Worm (Caenorhabditis elegans): ENCODE data around the gene lgc-17.
A peak's percentile ranks its signal among the peaks of the same experiment; 100 is the strongest.

The lgc-17 gene

ce11 chrX:12171631-12172348, 50.4 kb downstream of the lgc-17 start, which contains the start of gene F57G12.1 (continued):
- no peak for TF ChIP-seq tbx-9 (tag; optimal IDR thresholded peaks at IDR 0.05; ENCODE audit: borderline replicate concordance)
- TF ChIP-seq nhr-90 (tag; optimal IDR thresholded peaks at IDR 0.05) = no peak
- peak; percentile 89 for TF ChIP-seq egrh-3 (GFP tag; IDR thresholded peaks at IDR 0.05)
- TF ChIP-seq lag-1 (GFP tag; IDR thresholded peaks at IDR 0.05) = no peak
- TF ChIP-seq xnd-1 (tag; optimal IDR thresholded peaks at IDR 0.05) = no peak
- no peak for TF ChIP-seq cebp-2 (GFP tag; IDR thresholded peaks at IDR 0.05)
- no peak for TF ChIP-seq aptf-3 (GFP tag; IDR thresholded peaks at IDR 0.05)
- no peak for TF ChIP-seq F39B2.1 (GFP tag; IDR thresholded peaks at IDR 0.05)
- no peak for TF ChIP-seq ama-1 (optimal IDR thresholded peaks at IDR 0.05)
- no peak for TF ChIP-seq ama-1 (GFP tag; optimal IDR thresholded peaks at IDR 0.05)
- peak; percentile 34 for TF ChIP-seq lin-40 (tag; optimal IDR thresholded peaks at IDR 0.05)
- no peak for TF ChIP-seq Y95B8A.8 (GFP tag; IDR thresholded peaks at IDR 0.05)
- TF ChIP-seq nfyb-1 (GFP tag; IDR thresholded peaks at IDR 0.05) = no peak; the same call in 1 of the 2 replicates
- no peak for TF ChIP-seq dpff-1 (tag; optimal IDR thresholded peaks at IDR 0.05)
- no peak for TF ChIP-seq hlh-26 (GFP tag; conservative IDR thresholded peaks at IDR 0.05)
- no peak for TF ChIP-seq F33H1.4 (GFP tag; IDR thresholded peaks at IDR 0.05)
- no peak for TF ChIP-seq F55B11.4 (tag; optimal IDR thresholded peaks at IDR 0.05; ENCODE audit: borderline replicate concordance, insufficient read depth)
- TF ChIP-seq tbp1 (GFP tag; optimal IDR thresholded peaks at IDR 0.05) = peak; percentile 46
- no peak for TF ChIP-seq lin-26 (GFP tag; IDR thresholded peaks at IDR 0.05)
- 0 out of 2 replicates have a peak, but pooled peaks have one; percentile 47 for TF ChIP-seq pbrm-1 (GFP tag; IDR thresholded peaks at IDR 0.05)
- TF ChIP-seq Y79H2A.3 (GFP tag; conservative IDR thresholded peaks at IDR 0.05) = no peak
- no peak for TF ChIP-seq ceh-91 (GFP tag; IDR thresholded peaks at IDR 0.05)
- peak; percentile 16 for TF ChIP-seq ztf-26 (tag; optimal IDR thresholded peaks at IDR 0.05)
- TF ChIP-seq B0336.3 (GFP tag; IDR thresholded peaks at IDR 0.05) = peak; percentile 58; the same call in 1 of the 2 replicates
- TF ChIP-seq mes-4 (tag; optimal IDR thresholded peaks at IDR 0.05) = no peak
- no peak for TF ChIP-seq nfya-2 (GFP tag; IDR thresholded peaks at IDR 0.05)
- no peak for TF ChIP-seq Y53F4B.3 (GFP tag; IDR thresholded peaks at IDR 0.05)
- TF ChIP-seq madf-6 (GFP tag; IDR thresholded peaks at IDR 0.05) = no peak
- TF ChIP-seq bed-1 (GFP tag; IDR thresholded peaks at IDR 0.05) = no peak
- TF ChIP-seq K12H6.12 (tag; optimal IDR thresholded peaks at IDR 0.05) = peak; percentile 91
- no peak for TF ChIP-seq F22D6.2 (tag; optimal IDR thresholded peaks at IDR 0.05)
- peak; percentile 60 for TF ChIP-seq attf-5 (GFP tag; optimal IDR thresholded peaks at IDR 0.05)
- no peak for TF ChIP-seq B0035.1 (tag; optimal IDR thresholded peaks at IDR 0.05)
- no peak for TF ChIP-seq mxl-1 (tag; optimal IDR thresholded peaks at IDR 0.05)
- no peak for TF ChIP-seq hmg-20 (GFP tag; IDR thresholded peaks at IDR 0.05)
- no peak for TF ChIP-seq athp-1 (tag; optimal IDR thresholded peaks at IDR 0.05)
- TF ChIP-seq ztf-3 (GFP tag; optimal IDR thresholded peaks at IDR 0.05) = no peak
- TF ChIP-seq let-607 (tag; optimal IDR thresholded peaks at IDR 0.05) = no peak
- no peak for TF ChIP-seq C17E4.6 (GFP tag; IDR thresholded peaks at IDR 0.05)
- no peak for TF ChIP-seq akir-1 (GFP tag; optimal IDR thresholded peaks at IDR 0.05)
- peak; percentile 38 for TF ChIP-seq sdz-38 (tag; optimal IDR thresholded peaks at IDR 0.05)
- no peak for TF ChIP-seq hrde-1 (tag; optimal IDR thresholded peaks at IDR 0.05; ENCODE audit: borderline replicate concordance)
- no peak for TF ChIP-seq ceh-40 (GFP tag; IDR thresholded peaks at IDR 0.05)
- no peak for TF ChIP-seq let-526 (GFP tag; IDR thresholded peaks at IDR 0.05)
- TF ChIP-seq C06A6.2 (GFP tag; conservative IDR thresholded peaks at IDR 0.05) = peak; percentile 48; the same call in 1 of the 2 replicates
- TF ChIP-seq attf-3 (GFP tag; conservative IDR thresholded peaks at IDR 0.05) = no peak
- TF ChIP-seq ceh-79 (tag; optimal IDR thresholded peaks at IDR 0.05) = no peak
- TF ChIP-seq ceh-58 (GFP tag; IDR thresholded peaks at IDR 0.05) = no peak
